Worm (Caenorhabditis elegans) whole organism, L2 larva: ENCODE results near the gene C18H7.1.

ENCODE experiments used
- blmp-1 ChIP-seq: sonication (generic microtip); optimal IDR thresholded peaks from 2 replicates; lab custom pipeline; 2017; ENCODE audit warnings: missing genetic modification characterization, mild to moderate bottlenecking, missing compliant biosample characterization, antibody characterized with exemption, moderate library complexity; ENCODE audit not compliant: insufficient read depth
- crh-2 ChIP-seq: sonication (generic microtip); optimal IDR thresholded peaks from 2 replicates; lab custom pipeline; 2017; ENCODE audit warnings: missing biosample characterization, missing genetic modification characterization
- mdl-1 ChIP-seq, 2 experiments: fragments of 150-350 bp in 1 of 2; sonication (generic microtip) in 1 of 2; optimal IDR thresholded peaks; 2 replicates each; lab custom pipeline; 2017; ENCODE audit warnings: missing biosample characterization in 2 of 2, missing genetic modification characterization in 2 of 2
- nhr-237 ChIP-seq: fragments of 150-350 bp; optimal IDR thresholded peaks from 2 replicates; lab custom pipeline; 2014; ENCODE audit warnings: missing biosample characterization, missing genetic modification characterization
- nhr-25 ChIP-seq: fragments of 150-350 bp; sonication (generic microtip); optimal IDR thresholded peaks from 3 replicates; lab custom pipeline; 2014; ENCODE audit warnings: missing biosample characterization, missing genetic modification characterization
- nhr-6 ChIP-seq: fragments of 150-350 bp; optimal IDR thresholded peaks from 2 replicates; lab custom pipeline; 2014; ENCODE audit warnings: missing biosample characterization, missing genetic modification characterization
- unc-55 ChIP-seq: fragments of 150-350 bp; sonication (generic microtip); optimal IDR thresholded peaks from 3 replicates; lab custom pipeline; 2014; ENCODE audit warnings: missing biosample characterization, missing genetic modification reagents, missing genetic modification characterization
- unc-62 ChIP-seq: fragments of 150-350 bp; optimal IDR thresholded peaks from 2 replicates; lab custom pipeline; 2014; ENCODE audit warnings: missing biosample characterization, missing genetic modification reagents, missing genetic modification characterization

- TF ChIP-seq nhr-6 (tag; lab: Kevin White, UChicago) (no peak), nhr-237 (tag; lab: Kevin White, UChicago) (no peak), nhr-25 (tag; lab: Kevin White, UChicago) (no peak), blmp-1 (tag; lab: Kevin White, UChicago) (no peak), unc-55 (GFP tag; lab: Kevin White, UChicago) (no peak), unc-62 (GFP tag; lab: Kevin White, UChicago) (no peak), crh-2 (tag; lab: Kevin White, UChicago) (no peak), mdl-1 (tag; optimal IDR thresholded peaks at IDR 0.05; lab: Kevin White, UChicago) (no peak)
Measured at ce11 chrIV:658497-659177, 43.3 kb downstream of the C18H7.1 start.
